Worm (Caenorhabditis elegans) whole organism, L2 larva: ENCODE results near the gene ZC15.3.

ENCODE experiments used
- ZK546.5 ChIP-seq: sonication (generic microtip); optimal IDR thresholded peaks from 2 replicates; lab custom pipeline; 2017; ENCODE audit warnings: missing biosample characterization, missing genetic modification characterization
- ama-1 ChIP-seq: fragments of 150-350 bp; optimal IDR thresholded peaks from 2 replicates; lab custom pipeline; 2018; ENCODE audit warnings: inconsistent platforms
- elt-1 ChIP-seq: fragments of 150-350 bp; optimal IDR thresholded peaks from 2 replicates; lab custom pipeline; 2014; ENCODE audit warnings: missing biosample characterization, missing genetic modification characterization
- nhr-11 ChIP-seq: fragments of 150-350 bp; optimal IDR thresholded peaks from 2 replicates; lab custom pipeline; 2014; ENCODE audit warnings: missing biosample characterization, missing genetic modification characterization
- nhr-237 ChIP-seq: fragments of 150-350 bp; optimal IDR thresholded peaks from 2 replicates; lab custom pipeline; 2014; ENCODE audit warnings: missing biosample characterization, missing genetic modification characterization
- ztf-11 ChIP-seq: sonication (generic microtip); optimal IDR thresholded peaks from 2 replicates; lab custom pipeline; 2017; ENCODE audit warnings: missing biosample characterization, missing genetic modification characterization

- TF ChIP-seq nhr-11 (no peak), ztf-11 (tag; lab: Kevin White, UChicago) (no peak), ZK546.5 (tag; lab: Kevin White, UChicago) (no peak), ama-1 (lab: Kevin White, UChicago) (no peak), nhr-237 (tag; lab: Kevin White, UChicago) (no peak), elt-1 (no peak)
Measured at ce11 chrV:20317442-20317841, 14.1 kb downstream of the ZC15.3 start, which contains the start of gene Y113G7C.1.
